Worm (Caenorhabditis elegans) whole organism, young adult: ENCODE results near the gene K02A6.4.
A peak's percentile ranks its signal among the peaks of the same experiment; 100 is the strongest.

Experiments used
- B0035.1 ChIP-seq: sonication (generic microtip); optimal IDR thresholded peaks from 2 replicates; lab custom pipeline; 2016; ENCODE audit warnings: missing genetic modification characterization, mild to moderate bottlenecking, missing compliant biosample characterization, missing genotype, missing genetic modification reagents
- F37B4.10 ChIP-seq: fragments of 200-800 bp; sonication (Bioruptor generic); IDR thresholded peaks from 2 replicates; pipeline ENCODE4 v1.3.6; 2022; ENCODE audit warnings: missing genetic modification characterization, missing compliant biosample characterization
- ama-1 ChIP-seq, 3 experiments: fragments of 150-350 bp in 1 of 3; sonication (generic microtip) in 2 of 3; optimal IDR thresholded peaks; 2 replicates each; lab custom pipeline; 2014 to 2018; ENCODE audit warnings: missing biosample characterization in 2 of 3, missing genetic modification characterization in 2 of 3, missing genetic modification reagents in 2 of 3
- cebp-1 ChIP-seq, 2 experiments: fragments of 200-800 bp in 1 of 2; sonication (Bioruptor generic) in 1 of 2; sonication (generic microtip) in 1 of 2; IDR thresholded peaks in 1 of 2; optimal IDR thresholded peaks in 1 of 2; 2 replicates each; pipeline versions ENCODE4 v1.3.6 to Lab custom; 2017 to 2022; ENCODE audit warnings: missing compliant biosample characterization in 2 of 2, missing genetic modification characterization in 2 of 2, mild to moderate bottlenecking in 1 of 2, missing genetic modification reagents in 1 of 2, moderate library complexity in 1 of 2
- efl-1 ChIP-seq: fragments of 150-350 bp; optimal IDR thresholded peaks from 2 replicates; lab custom pipeline; 2014; ENCODE audit warnings: missing biosample characterization, missing genetic modification reagents, missing genetic modification characterization
- madf-10 ChIP-seq: sonication (generic microtip); optimal IDR thresholded peaks from 2 replicates; lab custom pipeline; 2016; ENCODE audit warnings: mild to moderate bottlenecking, missing genetic modification characterization, missing compliant biosample characterization
- mcd-1 ChIP-seq: fragments of 200-800 bp; sonication (Bioruptor generic); IDR thresholded peaks from 2 replicates; pipeline ENCODE4 v1.3.6; 2022; ENCODE audit warnings: missing genetic modification reagents, missing genetic modification characterization, missing compliant biosample characterization
- nfya-1 ChIP-seq: sonication (generic microtip); optimal IDR thresholded peaks from 2 replicates; lab custom pipeline; 2017; ENCODE audit warnings: antibody characterized with exemption, missing compliant biosample characterization, missing genetic modification characterization, borderline replicate concordance; ENCODE audit not compliant: insufficient read depth
- nfyb-1 ChIP-seq: fragments of 200-800 bp; sonication (Bioruptor generic); IDR thresholded peaks from 2 replicates; pipeline ENCODE4 v1.3.6; 2022; ENCODE audit warnings: missing genetic modification reagents, missing genetic modification characterization, missing compliant biosample characterization
- repo-1 ChIP-seq: sonication (generic microtip); optimal IDR thresholded peaks from 2 replicates; lab custom pipeline; 2017; ENCODE audit warnings: mild to moderate bottlenecking, missing genetic modification characterization, missing compliant biosample characterization
- unc-62 ChIP-seq: fragments of 150-350 bp; optimal IDR thresholded peaks from 2 replicates; lab custom pipeline; 2014; ENCODE audit warnings: missing biosample characterization, missing genetic modification reagents, missing genetic modification characterization
- ztf-25 ChIP-seq: fragments of 200-800 bp; sonication (Bioruptor generic); IDR thresholded peaks from 2 replicates; pipeline ENCODE4 v1.3.6; 2022; ENCODE audit warnings: missing genetic modification reagents, missing genetic modification characterization, missing compliant biosample characterization
- ztf-28 ChIP-seq: fragments of 200-800 bp; sonication (Bioruptor generic); IDR thresholded peaks from 2 replicates; pipeline ENCODE4 v1.3.6; 2022; ENCODE audit warnings: missing genetic modification reagents, missing genetic modification characterization, missing compliant biosample characterization

- no peak for TF ChIP-seq mcd-1 (GFP tag; lab: Robert Waterston, UW)
- no peak for TF ChIP-seq madf-10 (tag; lab: Kevin White, UChicago)
- TF ChIP-seq nfya-1 (tag; lab: Kevin White, UChicago), result no peak
- no peak for TF ChIP-seq ztf-28 (GFP tag; lab: Robert Waterston, UW)
- no peak for TF ChIP-seq repo-1
- TF ChIP-seq ama-1 (optimal IDR thresholded peaks at IDR 0.05; lab: Kevin White, UChicago), result no peak
- TF ChIP-seq ama-1 (GFP tag; optimal IDR thresholded peaks at IDR 0.05; lab: Kevin White, UChicago), result no peak
- TF ChIP-seq efl-1, result no peak
- no peak for TF ChIP-seq unc-62
- TF ChIP-seq B0035.1 (tag; lab: Kevin White, UChicago), result no peak
- TF ChIP-seq ztf-25 (GFP tag; lab: Robert Waterston, UW), result no peak
- no peak for TF ChIP-seq cebp-1 (GFP tag; IDR thresholded peaks at IDR 0.05; lab: Robert Waterston, UW)
- peak; percentile 2 for TF ChIP-seq cebp-1 (tag; optimal IDR thresholded peaks at IDR 0.05; lab: Kevin White, UChicago)
- no peak for TF ChIP-seq F37B4.10 (GFP tag; lab: Robert Waterston, UW)
- 0 out of 2 replicates have a peak, but pooled peaks have one; percentile 17 for TF ChIP-seq nfyb-1 (GFP tag; lab: Robert Waterston, UW)
These were observed 23.4 kb upstream of the K02A6.4 start, which contains the start of gene endu-2 for ce11 chrX:8241906-8242305.
